Worm (Caenorhabditis elegans): Measurements from ENCODE around the gene F31A3.5.

The F31A3.5 gene

DNA sequence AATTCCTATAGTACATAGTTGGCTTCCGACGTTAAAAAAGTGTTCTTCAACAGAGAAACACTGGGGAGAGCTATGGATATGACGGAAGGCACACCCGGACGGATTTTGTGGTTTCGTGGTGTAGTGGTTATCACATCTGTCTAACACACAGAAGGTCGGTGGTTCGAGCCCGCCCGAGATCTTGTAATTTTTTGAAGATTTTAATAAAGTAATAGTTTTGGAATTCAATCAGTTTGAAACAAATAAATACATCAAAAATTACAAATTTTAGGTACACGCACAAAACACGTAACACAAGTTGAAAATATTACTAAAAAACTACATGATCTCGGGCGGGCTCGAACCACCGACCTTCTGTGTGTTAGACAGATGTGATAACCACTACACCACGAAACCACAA, 47.8 kb upstream of the F31A3.5 start (continued):
- TF ChIP-seq skn-1 (tag; optimal IDR thresholded peaks at IDR 0.05) = no peak
- no peak for TF ChIP-seq ceh-63 (GFP tag; optimal IDR thresholded peaks at IDR 0.05)
- no peak for TF ChIP-seq sox-4 (tag; optimal IDR thresholded peaks at IDR 0.05)
- TF ChIP-seq unc-62 (GFP tag; optimal IDR thresholded peaks at IDR 0.05) = no peak
- no peak for TF ChIP-seq C34B4.2 (tag; optimal IDR thresholded peaks at IDR 0.05)
- TF ChIP-seq fkh-8 (tag; optimal IDR thresholded peaks at IDR 0.05) = no peak
- no peak for TF ChIP-seq nhr-28 (tag; optimal IDR thresholded peaks at IDR 0.05)
- TF ChIP-seq efl-1 (optimal IDR thresholded peaks at IDR 0.05) = no peak
- no peak for TF ChIP-seq efl-1 (GFP tag; optimal IDR thresholded peaks at IDR 0.05 in 1 of 2)
- no peak for TF ChIP-seq elt-3 (tag; optimal IDR thresholded peaks at IDR 0.05)
- TF ChIP-seq ceh-90 (tag; optimal IDR thresholded peaks at IDR 0.05) = no peak
- TF ChIP-seq aha-1 (tag; optimal IDR thresholded peaks at IDR 0.05) = no peak
- TF ChIP-seq nhr-90 (tag; optimal IDR thresholded peaks at IDR 0.05; ENCODE audit: poor library complexity) = no peak
- no peak for TF ChIP-seq zag-1 (tag; optimal IDR thresholded peaks at IDR 0.05)
- TF ChIP-seq C04F5.9 (tag; optimal IDR thresholded peaks at IDR 0.05) = no peak
- no peak for TF ChIP-seq lsy-2 (tag; optimal IDR thresholded peaks at IDR 0.05)
- TF ChIP-seq lin-13 (GFP tag; optimal IDR thresholded peaks at IDR 0.05) = peak; percentile 4
- TF ChIP-seq mep-1 (tag; optimal IDR thresholded peaks at IDR 0.05) = no peak
- no peak for TF ChIP-seq pqm-1 (tag; optimal IDR thresholded peaks at IDR 0.05)
- no peak for TF ChIP-seq pag-3 (tag; optimal IDR thresholded peaks at IDR 0.05; ENCODE audit: borderline replicate concordance, insufficient read depth)
- TF ChIP-seq lin-35 (GFP tag; optimal IDR thresholded peaks at IDR 0.05) = no peak
- no peak for TF ChIP-seq snpc-4 (tag; optimal IDR thresholded peaks at IDR 0.05)
- TF ChIP-seq alr-1 (tag; optimal IDR thresholded peaks at IDR 0.05; ENCODE audit: borderline replicate concordance) = no peak
- TF ChIP-seq isw-1 (GFP tag; IDR thresholded peaks at IDR 0.05) = no peak
- no peak for TF ChIP-seq lir-3 (tag; optimal IDR thresholded peaks at IDR 0.05; ENCODE audit: poor library complexity)
- TF ChIP-seq blmp-1 (tag; optimal IDR thresholded peaks at IDR 0.05) = no peak
- TF ChIP-seq mdl-1 (tag; optimal IDR thresholded peaks at IDR 0.05) = no peak
- no peak for TF ChIP-seq irx-1 (tag; optimal IDR thresholded peaks at IDR 0.05)
- TF ChIP-seq sptf-1 (tag; optimal IDR thresholded peaks at IDR 0.05) = no peak
- TF ChIP-seq ama-1 (optimal IDR thresholded peaks at IDR 0.05) = no peak
- no peak for TF ChIP-seq nhr-76 (tag; optimal IDR thresholded peaks at IDR 0.05)
- no peak for TF ChIP-seq nhr-77 (tag; optimal IDR thresholded peaks at IDR 0.05)
- peak; percentile 29 for TF ChIP-seq snu-23 (GFP tag; optimal IDR thresholded peaks at IDR 0.05)
- no peak for TF ChIP-seq C16A3.4 (tag; optimal IDR thresholded peaks at IDR 0.05)
- no peak for TF ChIP-seq elt-2 (tag; optimal IDR thresholded peaks at IDR 0.05)
- no peak for TF ChIP-seq Y116A8C.19 (tag; optimal IDR thresholded peaks at IDR 0.05; ENCODE audit: borderline replicate concordance)
- TF ChIP-seq nhr-47 (tag; optimal IDR thresholded peaks at IDR 0.05) = peak; percentile 39
- no peak for TF ChIP-seq lin-39 (tag; optimal IDR thresholded peaks at IDR 0.05)
- TF ChIP-seq nhr-12 (tag; optimal IDR thresholded peaks at IDR 0.05) = no peak
- TF ChIP-seq egl-27 (tag; optimal IDR thresholded peaks at IDR 0.05) = no peak
- TF ChIP-seq dsc-1 (tag; optimal IDR thresholded peaks at IDR 0.05) = peak; percentile 64
- TF ChIP-seq lin-14 (GFP tag; optimal IDR thresholded peaks at IDR 0.05) = peak; percentile 1

- peak; percentile 36 for TF ChIP-seq nhr-85 (tag)
- peak; percentile 72 for TF ChIP-seq fkh-8 (tag; optimal IDR thresholded peaks at IDR 0.05)
- TF ChIP-seq snpc-4 (tag; optimal IDR thresholded peaks at IDR 0.05) = no peak
- peak; percentile 12; the same call in 1 of the 2 replicates for TF ChIP-seq isw-1 (GFP tag; IDR thresholded peaks at IDR 0.05)
- no peak for TF ChIP-seq nhr-77 (tag; optimal IDR thresholded peaks at IDR 0.05)
- peak; percentile 89 for TF ChIP-seq lin-14 (GFP tag; optimal IDR thresholded peaks at IDR 0.05)
- peak; percentile 34 for TF ChIP-seq C16A3.4 (tag; optimal IDR thresholded peaks at IDR 0.05)
- no peak for TF ChIP-seq sox-4 (tag; optimal IDR thresholded peaks at IDR 0.05)
- no peak for TF ChIP-seq lin-39 (tag; optimal IDR thresholded peaks at IDR 0.05)
- no peak for TF ChIP-seq hlh-4 (tag; optimal IDR thresholded peaks at IDR 0.05)
- peak; percentile 34 to 81 (median 59) for TF ChIP-seq dpl-1 (GFP tag; optimal IDR thresholded peaks at IDR 0.05)
- peak; percentile 53 for TF ChIP-seq tbx-2 (tag; optimal IDR thresholded peaks at IDR 0.05)
- no peak for TF ChIP-seq ceh-90 (tag; optimal IDR thresholded peaks at IDR 0.05)
- 0 out of 2 replicates have a peak, but pooled peaks have one; percentile 22 for TF ChIP-seq ceh-88 (GFP tag; IDR thresholded peaks at IDR 0.05)
- TF ChIP-seq unc-130 (tag; optimal IDR thresholded peaks at IDR 0.05) = no peak
- no peak for TF ChIP-seq nhr-84 (tag; optimal IDR thresholded peaks at IDR 0.05)
- no peak for TF ChIP-seq nhr-28 (tag; optimal IDR thresholded peaks at IDR 0.05)
- TF ChIP-seq fkh-4 (tag; optimal IDR thresholded peaks at IDR 0.05; ENCODE audit: borderline replicate concordance) = no peak
- no peak for TF ChIP-seq fkh-10 (GFP tag; optimal IDR thresholded peaks at IDR 0.05)
- TF ChIP-seq sptf-1 (tag; optimal IDR thresholded peaks at IDR 0.05) = no peak
- TF ChIP-seq C04F5.9 (tag; optimal IDR thresholded peaks at IDR 0.05) = no peak
- no peak for TF ChIP-seq hpl-2 (GFP tag; optimal IDR thresholded peaks at IDR 0.05)
- TF ChIP-seq nhr-20 (tag; optimal IDR thresholded peaks at IDR 0.05) = peak; percentile 73
Observed at ce11 chrX:17610406-17610981, 47.1 kb upstream of the F31A3.5 start.
